Fruit fly (Drosophila melanogaster) whole organism, embryonic: ENCODE results near the gene Ssl2.

ENCODE experiments used
- Atf6 ChIP-seq: fragments of 200-800 bp; sonication (Bioruptor generic); IDR thresholded peaks from 2 replicates; pipeline ENCODE4 v1.3.6; 2022; ENCODE audit warnings: missing biosample characterization, missing genetic modification characterization
- CG10565 ChIP-seq: fragments of 200-800 bp; sonication (Bioruptor generic); optimal IDR thresholded peaks from 3 replicates; lab custom pipeline; 2016; ENCODE audit warnings: missing biosample characterization, mild to moderate bottlenecking, missing genetic modification characterization
- CG11093 ChIP-seq: fragments of 200-800 bp; sonication (Bioruptor generic); IDR thresholded peaks from 3 replicates; pipeline ENCODE4 v1.3.6; 2022; ENCODE audit warnings: missing biosample characterization, missing genetic modification characterization
- CG11504 ChIP-seq: fragments of 200-800 bp; sonication (Bioruptor generic); optimal IDR thresholded peaks from 3 replicates; lab custom pipeline; 2019; ENCODE audit warnings: missing biosample characterization, mild to moderate bottlenecking, missing genetic modification characterization, moderate library complexity
- CG11723 ChIP-seq: fragments of 200-800 bp; sonication (Bioruptor generic); optimal IDR thresholded peaks from 2 replicates; lab custom pipeline; 2017; ENCODE audit warnings: missing biosample characterization, mild to moderate bottlenecking, missing genetic modification characterization
- CG14965 ChIP-seq: fragments of 200-800 bp; sonication (Bioruptor generic); optimal IDR thresholded peaks from 2 replicates; lab custom pipeline; 2016; ENCODE audit warnings: missing biosample characterization, missing genetic modification characterization, borderline replicate concordance
- CG1529 ChIP-seq: fragments of 200-800 bp; sonication (Bioruptor generic); optimal IDR thresholded peaks from 3 replicates; lab custom pipeline; 2018; ENCODE audit warnings: missing biosample characterization, missing genetic modification characterization
- CG17802 ChIP-seq: fragments of 200-800 bp; sonication (Bioruptor generic); optimal IDR thresholded peaks from 2 replicates; lab custom pipeline; 2018; ENCODE audit warnings: missing biosample characterization, mild to moderate bottlenecking, missing genetic modification characterization, moderate library complexity
- CG1832 ChIP-seq: fragments of 200-800 bp; sonication (Bioruptor generic); optimal IDR thresholded peaks from 2 replicates; lab custom pipeline; 2017; ENCODE audit warnings: missing biosample characterization, mild to moderate bottlenecking, missing genetic modification characterization, inconsistent platforms
- CG2889 ChIP-seq: fragments of 200-800 bp; sonication (Bioruptor generic); IDR thresholded peaks from 3 replicates; pipeline ENCODE4 v1.3.6; 2022; ENCODE audit warnings: missing biosample characterization, missing genetic modification characterization
- CG34376 ChIP-seq: fragments of 200-800 bp; sonication (Bioruptor generic); optimal IDR thresholded peaks from 2 replicates; lab custom pipeline; 2018; ENCODE audit warnings: missing biosample characterization, mild to moderate bottlenecking, missing genetic modification characterization
- CG5180 ChIP-seq: fragments of 200-800 bp; sonication (Bioruptor generic); optimal IDR thresholded peaks from 3 replicates; lab custom pipeline; 2017; ENCODE audit warnings: missing biosample characterization, missing genetic modification characterization, mild to moderate bottlenecking, moderate library complexity, missing genetic modification reagents
- CG5953 ChIP-seq: fragments of 200-800 bp; sonication (Bioruptor generic); IDR thresholded peaks from 2 replicates; pipeline ENCODE4 v1.3.6; 2022; ENCODE audit warnings: missing biosample characterization, missing genetic modification characterization
- CG6654 ChIP-seq: fragments of 200-800 bp; sonication (Bioruptor generic); optimal IDR thresholded peaks from 2 replicates; lab custom pipeline; 2017; ENCODE audit warnings: missing biosample characterization, mild to moderate bottlenecking, missing genetic modification characterization
- CG6813 ChIP-seq: fragments of 200-800 bp; sonication (Bioruptor generic); optimal IDR thresholded peaks from 2 replicates; lab custom pipeline; 2017; ENCODE audit warnings: missing biosample characterization, missing genetic modification characterization, mild to moderate bottlenecking, moderate library complexity, missing genetic modification reagents
- CG7556 ChIP-seq: fragments of 200-800 bp; sonication (Bioruptor generic); optimal IDR thresholded peaks from 2 replicates; lab custom pipeline; 2017; ENCODE audit warnings: missing biosample characterization, mild to moderate bottlenecking, missing genetic modification characterization
- CG7786 ChIP-seq: fragments of 200-800 bp; sonication (Bioruptor generic); optimal IDR thresholded peaks from 2 replicates; lab custom pipeline; 2016; ENCODE audit warnings: missing biosample characterization, missing genetic modification characterization
- CG7987 ChIP-seq: fragments of 200-800 bp; sonication (Bioruptor generic); optimal IDR thresholded peaks from 2 replicates; lab custom pipeline; 2018; ENCODE audit warnings: missing biosample characterization, mild to moderate bottlenecking, missing genetic modification characterization, moderate library complexity
- CG8765 ChIP-seq: fragments of 200-800 bp; sonication (Bioruptor generic); IDR thresholded peaks from 2 replicates; pipeline ENCODE4 v1.3.6; 2022; ENCODE audit warnings: missing biosample characterization, missing genetic modification characterization
- CG9437 ChIP-seq: fragments of 200-800 bp; sonication (Bioruptor generic); optimal IDR thresholded peaks from 2 replicates; lab custom pipeline; 2018; ENCODE audit warnings: missing biosample characterization, mild to moderate bottlenecking, missing genetic modification characterization
- CG9876 ChIP-seq: fragments of 200-800 bp; sonication (Bioruptor generic); optimal IDR thresholded peaks from 2 replicates; lab custom pipeline; 2016; ENCODE audit warnings: missing biosample characterization, missing genetic modification characterization
- Chrac-16 ChIP-seq: fragments of 200-800 bp; sonication (Bioruptor generic); optimal IDR thresholded peaks from 3 replicates; lab custom pipeline; 2016; ENCODE audit warnings: missing biosample characterization, missing genetic modification characterization
- Dbx ChIP-seq: fragments of 200-800 bp; sonication (Bioruptor generic); IDR thresholded peaks from 3 replicates; pipeline ENCODE4 v1.3.6; 2022; ENCODE audit warnings: missing biosample characterization, missing genetic modification characterization
- Gsc ChIP-seq: fragments of 200-800 bp; sonication (Bioruptor generic); IDR thresholded peaks from 2 replicates; pipeline ENCODE4 v1.3.6; 2022; ENCODE audit warnings: missing biosample characterization, missing genetic modification characterization
- Hr3 ChIP-seq: fragments of 200-800 bp; sonication (Bioruptor generic); optimal IDR thresholded peaks from 3 replicates; lab custom pipeline; 2016; ENCODE audit warnings: missing biosample characterization, missing genetic modification characterization
- Hr51 ChIP-seq, 2 experiments: fragments of 200-800 bp; sonication (Bioruptor generic); optimal IDR thresholded peaks; 2 replicates in 1 of 2; 3 replicates in 1 of 2; lab custom pipeline; 2016 to 2018; ENCODE audit warnings: missing biosample characterization in 2 of 2, missing genetic modification characterization in 2 of 2, mild to moderate bottlenecking in 1 of 2, moderate library complexity in 1 of 2
- PHDP ChIP-seq: fragments of 200-800 bp; sonication (Bioruptor generic); optimal IDR thresholded peaks from 3 replicates; lab custom pipeline; 2018; ENCODE audit warnings: missing biosample characterization, mild to moderate bottlenecking, missing genetic modification characterization, moderate library complexity
- Ravus ChIP-seq: fragments of 200-800 bp; sonication (Bioruptor generic); IDR thresholded peaks from 2 replicates; pipeline ENCODE4 v1.3.6; 2022; ENCODE audit warnings: missing biosample characterization, missing genetic modification characterization
- ap ChIP-seq: fragments of 200-800 bp; sonication (Bioruptor generic); IDR thresholded peaks from 2 replicates; pipeline ENCODE4 v1.3.6; 2022; ENCODE audit warnings: missing biosample characterization, missing genetic modification characterization
- ara ChIP-seq: fragments of 200-800 bp; sonication (Bioruptor generic); IDR thresholded peaks from 2 replicates; pipeline ENCODE4 v1.3.6; 2022; ENCODE audit warnings: missing biosample characterization, missing genetic modification characterization
- btn ChIP-seq: fragments of 200-800 bp; sonication (Bioruptor generic); optimal IDR thresholded peaks from 2 replicates; lab custom pipeline; 2016; ENCODE audit warnings: missing biosample characterization, missing genetic modification characterization
- cato ChIP-seq: fragments of 200-800 bp; sonication (Bioruptor generic); optimal IDR thresholded peaks from 2 replicates; lab custom pipeline; 2016; ENCODE audit warnings: missing biosample characterization, missing genetic modification characterization, borderline replicate concordance
- dimm ChIP-seq: fragments of 200-800 bp; sonication (Bioruptor generic); IDR thresholded peaks from 2 replicates; pipeline ENCODE4 v1.3.6; 2022; ENCODE audit warnings: missing biosample characterization, missing genetic modification characterization
- dysf ChIP-seq: fragments of 200-800 bp; sonication (Bioruptor generic); IDR thresholded peaks from 3 replicates; pipeline ENCODE4 v1.3.6; 2022; ENCODE audit warnings: missing biosample characterization, missing genetic modification characterization
- fru ChIP-seq: fragments of >200 bp; optimal IDR thresholded peaks from 2 replicates; lab custom pipeline; 2017
- gce ChIP-seq: fragments of 200-800 bp; sonication (Bioruptor generic); IDR thresholded peaks from 3 replicates; pipeline ENCODE4 v1.3.6; 2022; ENCODE audit warnings: missing biosample characterization, missing genetic modification characterization
- h ChIP-seq: fragments of >200 bp; optimal IDR thresholded peaks from 2 replicates; lab custom pipeline; 2017
- insv ChIP-seq, 2 experiments: fragments of 200-800 bp; sonication (Bioruptor generic); optimal IDR thresholded peaks; 3 replicates each; lab custom pipeline; 2016 to 2018; ENCODE audit warnings: missing biosample characterization in 2 of 2, missing genetic modification characterization in 2 of 2
- jing ChIP-seq: fragments of 200-800 bp; sonication (Bioruptor generic); optimal IDR thresholded peaks from 2 replicates; lab custom pipeline; 2018; ENCODE audit warnings: missing biosample characterization, mild to moderate bottlenecking, missing genetic modification characterization
- mld ChIP-seq: fragments of 200-800 bp; sonication (Bioruptor generic); IDR thresholded peaks from 3 replicates; pipeline ENCODE4 v1.3.6; 2022; ENCODE audit warnings: missing biosample characterization, missing genetic modification characterization; ENCODE audit not compliant: partially characterized antibody
- onecut ChIP-seq: fragments of 200-800 bp; sonication (Bioruptor generic); IDR thresholded peaks from 2 replicates; pipeline ENCODE4 v1.3.6; 2022; ENCODE audit warnings: missing biosample characterization, missing genetic modification characterization
- otp ChIP-seq: fragments of 200-800 bp; sonication (Bioruptor generic); IDR thresholded peaks from 3 replicates; pipeline ENCODE4, ENCODE4 v1.3.6; 2022; ENCODE audit warnings: missing biosample characterization, missing genetic modification characterization
- psq ChIP-seq: fragments of 200-800 bp; sonication (Bioruptor generic); optimal IDR thresholded peaks from 2 replicates; lab custom pipeline; 2017; ENCODE audit warnings: missing biosample characterization, missing genetic modification characterization
- ranshi ChIP-seq: fragments of 200-800 bp; sonication (Bioruptor generic); IDR thresholded peaks from 2 replicates; pipeline ENCODE4 v1.3.6; 2022; ENCODE audit warnings: missing biosample characterization, missing genetic modification characterization
- slbo ChIP-seq: fragments of 200-800 bp; sonication (Bioruptor generic); IDR thresholded peaks from 2 replicates; pipeline ENCODE4 v1.3.6; 2022; ENCODE audit warnings: missing biosample characterization, missing genetic modification characterization
- slou ChIP-seq: fragments of 200-800 bp; sonication (Bioruptor generic); optimal IDR thresholded peaks from 3 replicates; lab custom pipeline; 2016; ENCODE audit warnings: missing biosample characterization, missing genetic modification characterization
- so ChIP-seq: fragments of 200-800 bp; sonication (Bioruptor generic); IDR thresholded peaks from 3 replicates; pipeline ENCODE4 v1.3.6; 2022; ENCODE audit warnings: missing biosample characterization, missing genetic modification characterization
- sr ChIP-seq: fragments of 200-800 bp; sonication (Bioruptor generic); IDR thresholded peaks from 3 replicates; pipeline ENCODE4 v1.3.6; 2022; ENCODE audit warnings: missing biosample characterization, missing genetic modification characterization
- tap ChIP-seq: fragments of 200-800 bp; optimal IDR thresholded peaks from 3 replicates; lab custom pipeline; 2019; ENCODE audit warnings: missing biosample characterization, mild to moderate bottlenecking, missing genetic modification characterization, moderate library complexity
- twi ChIP-seq: fragments of 200-800 bp; optimal IDR thresholded peaks from 2 replicates; lab custom pipeline; 2019; ENCODE audit warnings: missing biosample characterization, mild to moderate bottlenecking, missing genetic modification characterization, moderate library complexity
- vfl ChIP-seq: fragments of 200-800 bp; sonication (Bioruptor generic); optimal IDR thresholded peaks from 2 replicates; lab custom pipeline; 2016; ENCODE audit warnings: missing biosample characterization, missing genetic modification characterization
- vvl ChIP-seq: fragments of 200-800 bp; sonication (Bioruptor generic); IDR thresholded peaks from 2 replicates; pipeline ENCODE4 v1.3.6; 2022; ENCODE audit warnings: missing biosample characterization, missing genetic modification characterization
- zen ChIP-seq: fragments of 200-800 bp; sonication (Bioruptor generic); optimal IDR thresholded peaks from 3 replicates; lab custom pipeline; 2018; ENCODE audit warnings: missing biosample characterization, mild to moderate bottlenecking, missing genetic modification characterization, moderate library complexity

The Ssl2 gene

dm6 chr3R:29066285-29066684, 33.8 kb upstream of the Ssl2 start (continued):
- TF ChIP-seq CG11504 (tag; lab: Kevin White, UChicago) (no peak), mld (GFP tag; lab: Robert Waterston, UW) (no peak), btn (no peak), slbo (no peak), jing (GFP tag; lab: Kevin White, UChicago) (no peak), otp (GFP tag; lab: Robert Waterston, UW) (no peak), vvl (GFP tag; lab: Robert Waterston, UW) (no peak), gce (GFP tag; lab: Robert Waterston, UW) (0 out of 3 replicates have a peak, but pooled peaks have one; percentile 23), twi (no peak), CG6654 (GFP tag; lab: Kevin White, UChicago) (no peak), sr (no peak), dimm (GFP tag; lab: Robert Waterston, UW) (no peak), cato (GFP tag; lab: Kevin White, UChicago) (no peak), Hr3 (GFP tag; lab: Kevin White, UChicago) (no peak), CG11093 (GFP tag; lab: Robert Waterston, UW) (no peak), CG7987 (GFP tag; lab: Kevin White, UChicago) (peak; percentile 53), Atf6 (GFP tag; lab: Robert Waterston, UW) (peak; percentile 17; the same call in 1 of the 2 replicates), zen (tag; lab: Kevin White, UChicago) (no peak), ap (GFP tag; lab: Robert Waterston, UW) (no peak), tap (tag; lab: Kevin White, UChicago) (no peak), CG10565 (GFP tag; lab: Kevin White, UChicago) (no peak), Ravus (GFP tag; lab: Robert Waterston, UW) (no peak), PHDP (tag; lab: Kevin White, UChicago) (no peak), CG14965 (GFP tag; lab: Kevin White, UChicago) (no peak), CG7556 (no peak), ara (GFP tag; lab: Robert Waterston, UW) (no peak), CG1832 (GFP tag; lab: Kevin White, UChicago) (no peak), CG34376 (peak; percentile 4), dysf (GFP tag; lab: Robert Waterston, UW) (no peak), Hr51 (GFP tag; optimal IDR thresholded peaks at IDR 0.05; lab: Kevin White, UChicago) (no peak), CG11723 (GFP tag; lab: Kevin White, UChicago) (no peak), fru (lab: Kevin White, UChicago) (no peak), h (lab: Kevin White, UChicago) (no peak), CG9876 (GFP tag; lab: Kevin White, UChicago) (no peak), CG5953 (GFP tag; lab: Robert Waterston, UW) (no peak), vfl (GFP tag; lab: Kevin White, UChicago) (no peak), Chrac-16 (GFP tag; lab: Kevin White, UChicago) (no peak), CG7786 (no peak), Dbx (GFP tag; lab: Robert Waterston, UW) (no peak), ranshi (GFP tag; lab: Robert Waterston, UW) (no peak), CG5180 (GFP tag; lab: Kevin White, UChicago) (no peak), CG8765 (no peak), CG17802 (tag; lab: Kevin White, UChicago) (no peak), CG2889 (no peak), insv (GFP tag; optimal IDR thresholded peaks at IDR 0.05; lab: Kevin White, UChicago) (peak in 1 of 2 experiments; percentile 2), CG1529 (GFP tag; lab: Kevin White, UChicago) (no peak), Gsc (no peak), slou (GFP tag; lab: Kevin White, UChicago) (no peak), CG6813 (peak; percentile 32), psq (GFP tag; lab: Kevin White, UChicago) (no peak), CG9437 (no peak), so (GFP tag; lab: Robert Waterston, UW) (peak; percentile 47; the same call in 1 of the 3 replicates), onecut (GFP tag; lab: Robert Waterston, UW) (no peak)
